Worm (Caenorhabditis elegans) whole organism, young adult: ENCODE measurements around the gene F21C10.4.

Source experiments
- B0336.3 ChIP-seq: fragments of 200-800 bp; sonication (Bioruptor generic); IDR thresholded peaks from 2 replicates; pipeline ENCODE4 v1.3.6; 2022; ENCODE audit warnings: missing genetic modification characterization, missing compliant biosample characterization
- F10E7.11 ChIP-seq: sonication (generic microtip); optimal IDR thresholded peaks from 2 replicates; lab custom pipeline; 2017; ENCODE audit warnings: mild to moderate bottlenecking, missing genetic modification characterization, moderate library complexity, missing compliant biosample characterization
- F39B2.1 ChIP-seq: fragments of 200-800 bp; sonication (Bioruptor generic); IDR thresholded peaks from 2 replicates; pipeline ENCODE4 v1.3.6; 2022; ENCODE audit warnings: missing genetic modification reagents, missing genetic modification characterization, missing compliant biosample characterization
- K11D2.4 ChIP-seq: fragments of 200-800 bp; sonication (Bioruptor generic); IDR thresholded peaks from 2 replicates; pipeline ENCODE4 v1.3.6; 2022; ENCODE audit warnings: missing genetic modification reagents, missing genetic modification characterization, missing compliant biosample characterization
- Y95B8A.8 ChIP-seq: fragments of 200-800 bp; sonication (Bioruptor generic); IDR thresholded peaks from 2 replicates; pipeline ENCODE4 v1.3.6; 2022; ENCODE audit warnings: missing genetic modification reagents, missing genetic modification characterization, missing compliant biosample characterization
- ZK185.1 ChIP-seq: sonication (generic microtip); optimal IDR thresholded peaks from 2 replicates; lab custom pipeline; 2016; ENCODE audit warnings: mild to moderate bottlenecking, missing genetic modification characterization, missing compliant biosample characterization; ENCODE audit not compliant: poor library complexity, severe bottlenecking
- atf-7 ChIP-seq: sonication (generic microtip); optimal IDR thresholded peaks from 2 replicates; lab custom pipeline; 2017; ENCODE audit warnings: mild to moderate bottlenecking, missing genetic modification characterization, missing compliant biosample characterization
- attf-5 ChIP-seq: fragments of 200-800 bp; sonication (Bioruptor generic); optimal IDR thresholded peaks from 2 replicates; lab custom pipeline; 2018; ENCODE audit warnings: mild to moderate bottlenecking, missing genetic modification characterization, missing compliant biosample characterization
- bed-1 ChIP-seq: fragments of 200-800 bp; sonication (Bioruptor generic); IDR thresholded peaks from 2 replicates; pipeline ENCODE4 v1.3.6; 2022; ENCODE audit warnings: missing genetic modification reagents, missing genetic modification characterization, missing compliant biosample characterization
- cebp-1 ChIP-seq, 2 experiments: fragments of 200-800 bp in 1 of 2; sonication (Bioruptor generic) in 1 of 2; sonication (generic microtip) in 1 of 2; IDR thresholded peaks in 1 of 2; optimal IDR thresholded peaks in 1 of 2; 2 replicates each; pipeline versions ENCODE4 v1.3.6 to Lab custom; 2017 to 2022; ENCODE audit warnings: missing compliant biosample characterization in 2 of 2, missing genetic modification characterization in 2 of 2, mild to moderate bottlenecking in 1 of 2, missing genetic modification reagents in 1 of 2, moderate library complexity in 1 of 2
- ceh-79 ChIP-seq: sonication (generic microtip); optimal IDR thresholded peaks from 2 replicates; lab custom pipeline; 2017; ENCODE audit warnings: mild to moderate bottlenecking, missing genetic modification characterization, missing compliant biosample characterization
- chd-7 ChIP-seq: sonication (generic microtip); optimal IDR thresholded peaks from 2 replicates; lab custom pipeline; 2016; ENCODE audit warnings: mild to moderate bottlenecking, missing genetic modification characterization, moderate library complexity, missing compliant biosample characterization
- dox-1 ChIP-seq: fragments of 200-800 bp; sonication (Bioruptor generic); IDR thresholded peaks from 2 replicates; pipeline ENCODE4 v1.3.6; 2022; ENCODE audit warnings: missing genetic modification reagents, missing genetic modification characterization, missing compliant biosample characterization
- efl-1 ChIP-seq: fragments of 150-350 bp; optimal IDR thresholded peaks from 2 replicates; lab custom pipeline; 2014; ENCODE audit warnings: missing biosample characterization, missing genetic modification reagents, missing genetic modification characterization
- egl-44 ChIP-seq: fragments of 200-800 bp; sonication (Bioruptor generic); IDR thresholded peaks from 2 replicates; pipeline ENCODE4 v1.3.6; 2022; ENCODE audit warnings: missing genetic modification reagents, missing genetic modification characterization, missing compliant biosample characterization
- ets-4 ChIP-seq: fragments of 200-800 bp; sonication (Bioruptor generic); optimal IDR thresholded peaks from 2 replicates; lab custom pipeline; 2018; ENCODE audit warnings: mild to moderate bottlenecking, missing genetic modification characterization, missing compliant biosample characterization
- hmg-20 ChIP-seq: fragments of 200-800 bp; sonication (Bioruptor generic); IDR thresholded peaks from 2 replicates; pipeline ENCODE4 v1.3.6; 2022; ENCODE audit warnings: missing genetic modification reagents, missing genetic modification characterization, missing compliant biosample characterization
- hrde-1 ChIP-seq: sonication (generic microtip); optimal IDR thresholded peaks from 2 replicates; lab custom pipeline; 2016; ENCODE audit warnings: missing genetic modification characterization, mild to moderate bottlenecking, missing compliant biosample characterization, moderate library complexity, missing genotype, missing genetic modification reagents, borderline replicate concordance
- let-526 ChIP-seq: fragments of 200-800 bp; sonication (Bioruptor generic); IDR thresholded peaks from 2 replicates; pipeline ENCODE4 v1.3.6; 2022; ENCODE audit warnings: missing genetic modification reagents, missing genetic modification characterization, missing compliant biosample characterization
- let-607 ChIP-seq, 2 experiments: fragments of 200-800 bp in 1 of 2; sonication (Bioruptor generic) in 1 of 2; sonication (generic microtip) in 1 of 2; optimal IDR thresholded peaks; 2 replicates each; lab custom pipeline; 2016 to 2018; ENCODE audit warnings: mild to moderate bottlenecking in 2 of 2, missing compliant biosample characterization in 2 of 2, missing genetic modification characterization in 2 of 2, moderate library complexity in 2 of 2, missing genotype in 1 of 2
- lin-40 ChIP-seq: sonication (generic microtip); optimal IDR thresholded peaks from 2 replicates; lab custom pipeline; 2016; ENCODE audit warnings: missing genetic modification characterization, mild to moderate bottlenecking, missing compliant biosample characterization, missing genotype, missing genetic modification reagents
- lin-54 ChIP-seq: fragments of 200-800 bp; sonication (Bioruptor generic); optimal IDR thresholded peaks from 2 replicates; lab custom pipeline; 2018; ENCODE audit warnings: mild to moderate bottlenecking, missing genetic modification characterization, missing compliant biosample characterization
- lsl-1 ChIP-seq: fragments of 200-800 bp; sonication (Bioruptor generic); optimal IDR thresholded peaks from 2 replicates; lab custom pipeline; 2018; ENCODE audit warnings: mild to moderate bottlenecking, missing genetic modification characterization, moderate library complexity, missing compliant biosample characterization
- mcd-1 ChIP-seq: fragments of 200-800 bp; sonication (Bioruptor generic); IDR thresholded peaks from 2 replicates; pipeline ENCODE4 v1.3.6; 2022; ENCODE audit warnings: missing genetic modification reagents, missing genetic modification characterization, missing compliant biosample characterization
- mes-4 ChIP-seq: sonication (generic microtip); optimal IDR thresholded peaks from 2 replicates; lab custom pipeline; 2016; ENCODE audit warnings: missing genotype, missing genetic modification characterization, missing compliant biosample characterization
- nfyb-1 ChIP-seq: fragments of 200-800 bp; sonication (Bioruptor generic); IDR thresholded peaks from 2 replicates; pipeline ENCODE4 v1.3.6; 2022; ENCODE audit warnings: missing genetic modification reagents, missing genetic modification characterization, missing compliant biosample characterization
- nhr-179 ChIP-seq: sonication (generic microtip); optimal IDR thresholded peaks from 2 replicates; lab custom pipeline; 2016; ENCODE audit warnings: mild to moderate bottlenecking, missing genetic modification characterization, missing compliant biosample characterization
- nhr-80 ChIP-seq: sonication (generic microtip); optimal IDR thresholded peaks from 2 replicates; lab custom pipeline; 2016; ENCODE audit warnings: missing genetic modification characterization, missing compliant biosample characterization
- nhr-90 ChIP-seq: sonication (generic microtip); optimal IDR thresholded peaks from 2 replicates; lab custom pipeline; 2016; ENCODE audit warnings: missing genotype, mild to moderate bottlenecking, missing genetic modification characterization, missing compliant biosample characterization
- pbrm-1 ChIP-seq: fragments of 200-800 bp; sonication (Bioruptor generic); IDR thresholded peaks from 2 replicates; pipeline ENCODE4 v1.3.6; 2022; ENCODE audit warnings: missing genetic modification reagents, missing genetic modification characterization, missing compliant biosample characterization
- sdz-38 ChIP-seq: sonication (generic microtip); optimal IDR thresholded peaks from 2 replicates; lab custom pipeline; 2016; ENCODE audit warnings: missing genotype, missing genetic modification characterization, missing compliant biosample characterization
- sea-2 ChIP-seq: fragments of 200-800 bp; sonication (Bioruptor generic); IDR thresholded peaks from 2 replicates; pipeline ENCODE4 v1.3.6; 2022; ENCODE audit warnings: missing genetic modification characterization, missing compliant biosample characterization
- snpc-4 ChIP-seq, 5 experiments: fragments of 150-350 bp in 1 of 5; sonication (generic microtip) in 4 of 5; optimal IDR thresholded peaks; 2 replicates each; lab custom pipeline; 2014 to 2018; ENCODE audit warnings: missing genetic modification characterization in 5 of 5, missing biosample characterization in 3 of 5, antibody characterized with exemption in 2 of 5, mild to moderate bottlenecking in 2 of 5, missing compliant biosample characterization in 2 of 5, missing genotype in 2 of 5, moderate library complexity in 2 of 5, missing genetic modification reagents in 1 of 5
- tbp1 ChIP-seq: fragments of 200-800 bp; sonication (Bioruptor generic); optimal IDR thresholded peaks from 2 replicates; lab custom pipeline; 2018; ENCODE audit warnings: mild to moderate bottlenecking, missing genetic modification characterization, missing compliant biosample characterization
- tbx-9 ChIP-seq: sonication (generic microtip); optimal IDR thresholded peaks from 2 replicates; lab custom pipeline; 2016; ENCODE audit warnings: borderline replicate concordance, missing genetic modification characterization, inconsistent platforms, missing compliant biosample characterization
- tlf-1 ChIP-seq: fragments of 200-800 bp; sonication (Bioruptor generic); optimal IDR thresholded peaks from 2 replicates; lab custom pipeline; 2018; ENCODE audit warnings: mild to moderate bottlenecking, missing genetic modification characterization, missing compliant biosample characterization
- unc-130 ChIP-seq: sonication (generic microtip); optimal IDR thresholded peaks from 2 replicates; lab custom pipeline; 2016; ENCODE audit warnings: missing genetic modification reagents, missing genetic modification characterization, missing compliant biosample characterization
- ztf-22 ChIP-seq: fragments of 200-800 bp; sonication (Bioruptor generic); optimal IDR thresholded peaks from 2 replicates; lab custom pipeline; 2018; ENCODE audit warnings: mild to moderate bottlenecking, missing genetic modification characterization, moderate library complexity, missing compliant biosample characterization
- ztf-3 ChIP-seq: fragments of 200-800 bp; sonication (Bioruptor generic); optimal IDR thresholded peaks from 2 replicates; lab custom pipeline; 2018; ENCODE audit warnings: mild to moderate bottlenecking, missing genetic modification characterization, missing compliant biosample characterization

The F21C10.4 gene

DNA sequence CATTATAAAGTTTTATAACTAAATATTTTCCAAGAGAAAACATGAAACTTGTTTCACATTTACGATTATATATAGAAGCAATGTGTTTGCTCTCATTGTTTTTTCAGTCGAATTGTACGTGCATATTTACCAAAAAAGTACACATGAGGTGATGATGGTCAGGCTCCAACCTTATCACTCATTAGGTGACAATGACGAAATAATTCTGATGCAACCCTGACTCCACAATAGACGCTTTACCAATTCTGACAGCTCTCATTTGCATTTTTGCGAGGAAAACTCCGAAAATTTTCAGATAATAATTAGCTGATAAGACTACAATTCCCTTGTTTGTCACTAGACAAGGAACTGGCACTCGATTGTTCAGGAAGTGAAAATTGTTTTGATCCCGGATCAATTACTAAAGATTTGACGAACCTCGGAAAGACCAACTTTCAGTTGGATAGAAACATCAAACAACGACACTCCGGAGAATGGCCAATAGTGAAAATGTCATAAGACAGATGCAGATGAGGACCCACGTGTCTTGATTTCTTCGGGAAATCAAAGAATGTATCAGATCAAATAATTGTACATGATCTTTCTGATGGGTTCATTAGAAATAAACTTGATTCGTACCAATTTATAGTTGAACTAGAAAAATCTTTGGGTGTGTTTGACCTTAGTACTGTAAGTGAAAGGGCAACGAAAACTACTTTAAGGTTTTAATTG lies 47.4 kb upstream of the F21C10.4 start (continued):
- TF ChIP-seq chd-7 (tag; lab: Kevin White, UChicago) (no peak), mes-4 (tag; lab: Kevin White, UChicago) (no peak), F10E7.11 (no peak), attf-5 (GFP tag; lab: Kevin White, UChicago) (peak; percentile 29), sea-2 (no peak), hmg-20 (GFP tag; lab: Robert Waterston, UW) (no peak), efl-1 (GFP tag; lab: Kevin White, UChicago) (no peak), K11D2.4 (no peak), bed-1 (GFP tag; lab: Robert Waterston, UW) (no peak), tbx-9 (tag; lab: Kevin White, UChicago) (no peak), hrde-1 (tag; lab: Kevin White, UChicago) (no peak)
- TF ChIP-seq, all 124 proteins: peak for 10

DNA sequence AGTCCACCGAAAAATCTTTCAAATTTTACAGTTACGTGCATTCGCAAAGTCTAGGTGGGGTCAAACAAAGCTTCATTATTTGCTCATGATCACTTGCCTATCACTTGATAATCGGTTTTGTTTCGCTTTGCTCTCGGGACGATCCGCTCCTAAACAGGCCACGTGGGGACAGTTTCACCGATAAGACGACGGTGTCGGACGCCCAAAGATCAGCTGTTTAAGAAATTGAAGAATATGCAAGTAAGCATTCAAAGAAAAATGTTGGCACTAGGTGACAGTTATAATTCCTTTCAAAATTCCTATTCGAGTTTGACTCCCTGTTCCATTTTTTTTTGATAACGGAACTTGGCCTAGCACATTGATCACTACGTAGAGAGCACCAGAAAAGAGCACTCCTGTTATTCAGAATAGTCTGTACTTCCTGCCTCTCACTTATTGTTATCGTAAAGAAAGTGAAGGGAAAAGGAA lies 46.4 kb upstream of the F21C10.4 start:
- peak; percentile 92 for TF ChIP-seq ets-4 (GFP tag; lab: Kevin White, UChicago)
- no peak for TF ChIP-seq ztf-3 (GFP tag; lab: Kevin White, UChicago)
- no peak for TF ChIP-seq ceh-79 (tag; lab: Kevin White, UChicago)
- TF ChIP-seq chd-7 (tag; lab: Kevin White, UChicago), result peak; percentile 47
- no peak for TF ChIP-seq unc-130
- TF ChIP-seq tbp1 (GFP tag; lab: Kevin White, UChicago), result peak; percentile 31
- TF ChIP-seq F39B2.1 (GFP tag; lab: Robert Waterston, UW), result no peak
- no peak for TF ChIP-seq lsl-1 (GFP tag; lab: Kevin White, UChicago)
- TF ChIP-seq let-526 (GFP tag; lab: Robert Waterston, UW), result peak; percentile 4; the same call in 1 of the 2 replicates
- peak; percentile 99 for TF ChIP-seq nhr-80
- peak; percentile 79 for TF ChIP-seq egl-44 (GFP tag; lab: Robert Waterston, UW)
- 0 out of 2 replicates have a peak, but pooled peaks have one; percentile 36 for TF ChIP-seq Y95B8A.8 (GFP tag; lab: Robert Waterston, UW)
- TF ChIP-seq attf-5 (GFP tag; lab: Kevin White, UChicago), result peak; percentile 4
- TF ChIP-seq cebp-1 (GFP tag; IDR thresholded peaks at IDR 0.05; lab: Robert Waterston, UW), result peak; percentile 22; the same call in 1 of the 2 replicates
- TF ChIP-seq cebp-1 (tag; optimal IDR thresholded peaks at IDR 0.05; lab: Kevin White, UChicago), result peak; percentile 68
- peak; percentile 72 for TF ChIP-seq B0336.3 (GFP tag; lab: Robert Waterston, UW)
- TF ChIP-seq nhr-179 (tag; lab: Kevin White, UChicago), result no peak
- TF ChIP-seq pbrm-1 (GFP tag; lab: Robert Waterston, UW), result peak; percentile 37; the same call in 1 of the 2 replicates
- no peak for TF ChIP-seq snpc-4 (GFP tag; optimal IDR thresholded peaks at IDR 0.05; lab: Kevin White, UChicago)
- TF ChIP-seq snpc-4 (tag; optimal IDR thresholded peaks at IDR 0.05; lab: Kevin White, UChicago), result peak in 2 of 4 experiments; percentile 24 to 37
- peak; percentile 57 for TF ChIP-seq tlf-1 (GFP tag; lab: Kevin White, UChicago)
- no peak for TF ChIP-seq sdz-38 (tag; lab: Kevin White, UChicago)
- peak; percentile 87 for TF ChIP-seq ztf-22 (GFP tag; lab: Kevin White, UChicago)
- no peak for TF ChIP-seq tbx-9 (tag; lab: Kevin White, UChicago)
- TF ChIP-seq mcd-1 (GFP tag; lab: Robert Waterston, UW), result 0 out of 2 replicates have a peak, but pooled peaks have one; percentile 6
- TF ChIP-seq let-607 (tag; optimal IDR thresholded peaks at IDR 0.05; lab: Kevin White, UChicago), result peak; percentile 53 to 74
- TF ChIP-seq ZK185.1 (tag; lab: Kevin White, UChicago), result peak; percentile 19
- peak; percentile 21 for TF ChIP-seq lin-40 (tag; lab: Kevin White, UChicago)
- peak; percentile 60 for TF ChIP-seq nfyb-1 (GFP tag; lab: Robert Waterston, UW)
- peak; percentile 40 for TF ChIP-seq lin-54 (GFP tag; lab: Kevin White, UChicago)
- peak; percentile 69; the same call in 1 of the 2 replicates for TF ChIP-seq dox-1 (GFP tag; lab: Robert Waterston, UW)
- peak; percentile 54 for TF ChIP-seq nhr-90
- peak; percentile 88 for TF ChIP-seq atf-7 (tag; lab: Kevin White, UChicago)
